Worm (Caenorhabditis elegans) whole organism, late embryonic: ENCODE measurements around the gene F16G10.9.

Source experiments
- C38D4.7 ChIP-seq: fragments of 200-800 bp; sonication (Bioruptor generic); optimal IDR thresholded peaks from 2 replicates; lab custom pipeline; 2018; ENCODE audit warnings: mild to moderate bottlenecking, missing genetic modification characterization, moderate library complexity, missing compliant biosample characterization
- K02D7.2 ChIP-seq: sonication (generic microtip); optimal IDR thresholded peaks from 2 replicates; lab custom pipeline; 2017; ENCODE audit warnings: mild to moderate bottlenecking, missing genetic modification characterization, missing compliant biosample characterization
- T23F11.4 ChIP-seq: fragments of 200-800 bp; sonication (Bioruptor generic); optimal IDR thresholded peaks from 2 replicates; lab custom pipeline; 2018; ENCODE audit warnings: mild to moderate bottlenecking, missing genetic modification characterization, missing compliant biosample characterization
- ceh-14 ChIP-seq: sonication (generic microtip); optimal IDR thresholded peaks from 2 replicates; lab custom pipeline; 2016; ENCODE audit warnings: missing genotype, missing genetic modification characterization, missing compliant biosample characterization
- ceh-18 ChIP-seq: sonication (generic microtip); optimal IDR thresholded peaks from 2 replicates; lab custom pipeline; 2016; ENCODE audit warnings: missing genetic modification characterization, missing compliant biosample characterization
- ceh-19 ChIP-seq: fragments of 200-800 bp; sonication (Bioruptor generic); optimal IDR thresholded peaks from 2 replicates; lab custom pipeline; 2018; ENCODE audit warnings: mild to moderate bottlenecking, missing genetic modification characterization, missing compliant biosample characterization
- ceh-31 ChIP-seq: sonication (generic microtip); optimal IDR thresholded peaks from 2 replicates; lab custom pipeline; 2016; ENCODE audit warnings: missing genetic modification characterization, missing compliant biosample characterization
- ceh-45 ChIP-seq: fragments of 200-800 bp; sonication (Bioruptor generic); IDR thresholded peaks from 2 replicates; pipeline ENCODE4 v1.3.6; 2022; ENCODE audit warnings: missing genetic modification reagents, missing genetic modification characterization, missing compliant biosample characterization
- ceh-48 ChIP-seq: sonication (generic microtip); optimal IDR thresholded peaks from 2 replicates; lab custom pipeline; 2016; ENCODE audit warnings: missing genetic modification characterization, inconsistent platforms, missing compliant biosample characterization
- ceh-6 ChIP-seq: fragments of 200-800 bp; sonication (Bioruptor generic); optimal IDR thresholded peaks from 2 replicates; lab custom pipeline; 2018; ENCODE audit warnings: mild to moderate bottlenecking, missing genetic modification characterization, missing compliant biosample characterization
- ceh-9 ChIP-seq: sonication (generic microtip); optimal IDR thresholded peaks from 2 replicates; lab custom pipeline; 2016; ENCODE audit warnings: mild to moderate bottlenecking, missing genetic modification characterization, inconsistent platforms, missing compliant biosample characterization
- dve-1 ChIP-seq: sonication (generic microtip); optimal IDR thresholded peaks from 2 replicates; lab custom pipeline; 2017; ENCODE audit warnings: antibody characterized with exemption, mild to moderate bottlenecking, missing genetic modification characterization, missing compliant biosample characterization
- elt-2 ChIP-seq: sonication (generic microtip); optimal IDR thresholded peaks from 2 replicates; lab custom pipeline; 2016; ENCODE audit warnings: missing genetic modification reagents, missing genetic modification characterization, missing compliant biosample characterization
- fax-1 ChIP-seq: sonication (generic microtip); optimal IDR thresholded peaks from 2 replicates; lab custom pipeline; 2016; ENCODE audit warnings: missing genotype, missing genetic modification characterization, missing compliant biosample characterization
- hlh-30 ChIP-seq: sonication (generic microtip); optimal IDR thresholded peaks from 2 replicates; lab custom pipeline; 2017; ENCODE audit warnings: antibody characterized with exemption, missing genetic modification characterization, missing compliant biosample characterization; ENCODE audit not compliant: insufficient read depth
- hlh-6 ChIP-seq: sonication (generic microtip); optimal IDR thresholded peaks from 2 replicates; lab custom pipeline; 2016; ENCODE audit warnings: missing genotype, missing genetic modification characterization, missing compliant biosample characterization
- hlh-8 ChIP-seq: sonication (generic microtip); optimal IDR thresholded peaks from 2 replicates; lab custom pipeline; 2016; ENCODE audit warnings: missing genotype, missing genetic modification characterization, missing compliant biosample characterization
- mec-3 ChIP-seq: sonication (generic microtip); optimal IDR thresholded peaks from 2 replicates; lab custom pipeline; 2016; ENCODE audit warnings: borderline replicate concordance, missing genetic modification characterization, missing compliant biosample characterization
- nfya-1 ChIP-seq: sonication (generic microtip); optimal IDR thresholded peaks from 2 replicates; lab custom pipeline; 2017; ENCODE audit warnings: missing genetic modification characterization, mild to moderate bottlenecking, missing compliant biosample characterization, antibody characterized with exemption, moderate library complexity
- npax-4 ChIP-seq: sonication (generic microtip); optimal IDR thresholded peaks from 2 replicates; lab custom pipeline; 2016; ENCODE audit warnings: missing genetic modification characterization, missing compliant biosample characterization
- pag-3 ChIP-seq: sonication (generic microtip); optimal IDR thresholded peaks from 2 replicates; lab custom pipeline; 2016; ENCODE audit warnings: missing compliant biosample characterization, missing genetic modification characterization, borderline replicate concordance
- pax-1 ChIP-seq: fragments of 150-350 bp; optimal IDR thresholded peaks from 2 replicates; lab custom pipeline; 2014; ENCODE audit warnings: missing biosample characterization, missing genetic modification characterization
- rnt-1 ChIP-seq: sonication (generic microtip); optimal IDR thresholded peaks from 2 replicates; lab custom pipeline; 2016; ENCODE audit warnings: missing genetic modification characterization, missing compliant biosample characterization
- sox-2 ChIP-seq: fragments of 200-800 bp; sonication (Bioruptor generic); IDR thresholded peaks from 2 replicates; pipeline ENCODE4 v1.3.6; 2022; ENCODE audit warnings: missing genetic modification reagents, missing genetic modification characterization, missing compliant biosample characterization
- tbx-2 ChIP-seq: sonication (generic microtip); optimal IDR thresholded peaks from 2 replicates; lab custom pipeline; 2016; ENCODE audit warnings: missing genetic modification characterization, missing compliant biosample characterization
- ztf-16 ChIP-seq: sonication (generic microtip); optimal IDR thresholded peaks from 2 replicates; lab custom pipeline; 2017; ENCODE audit warnings: missing genetic modification characterization, missing compliant biosample characterization

F16G10.9 gene

ce11 chrII:2340974-2341373 lies 44.4 kb downstream of the F16G10.9 start:
- TF ChIP-seq ceh-6: no peak
- peak; percentile 28 for TF ChIP-seq nfya-1 (tag; lab: Kevin White, UChicago)
- TF ChIP-seq rnt-1 (tag; lab: Kevin White, UChicago): peak; percentile 92
- no peak for TF ChIP-seq fax-1 (tag; lab: Kevin White, UChicago)
- no peak for TF ChIP-seq hlh-30
- TF ChIP-seq ceh-14 (tag; lab: Kevin White, UChicago): no peak
- no peak for TF ChIP-seq ceh-45 (GFP tag; lab: Robert Waterston, UW)
- no peak for TF ChIP-seq hlh-6 (tag; lab: Kevin White, UChicago)
- TF ChIP-seq ztf-16: no peak

DNA sequence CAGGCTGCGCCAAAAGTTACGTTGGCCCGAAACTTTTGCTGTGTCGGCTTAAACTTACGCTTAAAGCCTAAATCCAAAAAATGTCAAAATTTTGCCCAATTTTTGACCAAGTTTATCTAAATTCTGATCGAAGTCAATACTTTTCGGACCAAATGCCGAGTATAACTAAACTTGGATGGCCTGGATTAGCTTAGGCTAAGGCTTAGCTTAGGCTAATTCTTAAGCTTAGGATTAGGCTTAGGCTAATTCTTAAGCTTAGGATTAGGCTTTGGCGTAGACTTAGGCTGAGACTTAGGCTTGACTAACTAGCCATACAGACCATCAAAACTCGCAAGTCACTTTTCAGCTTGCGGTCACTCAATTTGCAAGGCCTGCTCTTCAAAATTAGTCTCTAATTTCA lies 49.2 kb downstream of the F16G10.9 start:
- TF ChIP-seq pax-1 (no peak), ceh-48 (no peak), dve-1 (tag; lab: Kevin White, UChicago) (peak; percentile 60), hlh-6 (tag; lab: Kevin White, UChicago) (no peak), mec-3 (no peak)

ce11 chrII:2335572-2335971 lies 49.8 kb downstream of the F16G10.9 start, which contains the start of gene F43C11.7:
F43C11.7 (plus strand) TSS chrII:2335897.
- no peak for TF ChIP-seq ceh-9 (tag; lab: Kevin White, UChicago)
- TF ChIP-seq T23F11.4: no peak
- TF ChIP-seq pag-3: no peak
- no peak for TF ChIP-seq elt-2 (tag; lab: Kevin White, UChicago)
- TF ChIP-seq ceh-18 (tag; lab: Kevin White, UChicago): no peak
- no peak for TF ChIP-seq K02D7.2 (tag; lab: Kevin White, UChicago)
- TF ChIP-seq sox-2 (GFP tag; lab: Robert Waterston, UW): no peak
- TF ChIP-seq npax-4 (tag; lab: Kevin White, UChicago): no peak
- TF ChIP-seq tbx-2 (tag; lab: Kevin White, UChicago): no peak
- TF ChIP-seq fax-1 (tag; lab: Kevin White, UChicago): no peak
- no peak for TF ChIP-seq ceh-31
- no peak for TF ChIP-seq mec-3
- no peak for TF ChIP-seq ceh-19 (GFP tag; lab: Kevin White, UChicago)
- TF ChIP-seq C38D4.7 (GFP tag; lab: Kevin White, UChicago): no peak
- TF ChIP-seq hlh-8 (tag; lab: Kevin White, UChicago): no peak
- no peak for TF ChIP-seq ceh-48
